Worm (Caenorhabditis elegans) whole organism, L1 larva: Measurements from ENCODE around the gene str-93.

Experiments used
- ama-1 ChIP-seq: fragments of 150-350 bp; optimal IDR thresholded peaks from 2 replicates; lab custom pipeline; 2014
- ceh-82 ChIP-seq, 3 experiments: fragments of 150-350 bp in 1 of 3; sonication (generic microtip) in 2 of 3; optimal IDR thresholded peaks; 2 replicates each; lab custom pipeline; 2014 to 2017; ENCODE audit warnings: missing biosample characterization in 3 of 3, missing genetic modification characterization in 3 of 3
- dpl-1 ChIP-seq, 3 experiments: fragments of 150-350 bp in 2 of 3; sonication (generic microtip) in 1 of 3; optimal IDR thresholded peaks; 2 replicates each; lab custom pipeline; 2014 to 2017; ENCODE audit warnings: missing biosample characterization in 3 of 3, missing genetic modification characterization in 3 of 3, missing genetic modification reagents in 3 of 3
- efl-1 ChIP-seq, 4 experiments: fragments of 150-350 bp; optimal IDR thresholded peaks in 3 of 4; peaks in 1 of 4; 1 replicate in 1 of 4; 2 replicates in 3 of 4; lab custom pipeline; 2014; ENCODE audit warnings: missing biosample characterization in 2 of 4, missing genetic modification characterization in 2 of 4, missing genetic modification reagents in 2 of 4
- fkh-4 ChIP-seq: sonication (generic microtip); optimal IDR thresholded peaks from 2 replicates; lab custom pipeline; 2016; ENCODE audit warnings: missing compliant biosample characterization, missing genetic modification characterization, borderline replicate concordance
- fkh-8 ChIP-seq: sonication (generic microtip); optimal IDR thresholded peaks from 2 replicates; lab custom pipeline; 2016; ENCODE audit warnings: mild to moderate bottlenecking, missing genetic modification characterization, missing compliant biosample characterization
- fos-1 ChIP-seq: fragments of 150-350 bp; optimal IDR thresholded peaks from 2 replicates; lab custom pipeline; 2014; ENCODE audit warnings: missing biosample characterization, missing genetic modification characterization
- nhr-12 ChIP-seq: sonication (generic microtip); optimal IDR thresholded peaks from 2 replicates; lab custom pipeline; 2017; ENCODE audit warnings: missing biosample characterization, missing genetic modification characterization
- nhr-237 ChIP-seq: fragments of 150-350 bp; optimal IDR thresholded peaks from 2 replicates; lab custom pipeline; 2014; ENCODE audit warnings: missing biosample characterization, missing genetic modification characterization
- rnt-1 ChIP-seq: sonication (generic microtip); optimal IDR thresholded peaks from 2 replicates; lab custom pipeline; 2016; ENCODE audit warnings: mild to moderate bottlenecking, missing genetic modification characterization, moderate library complexity, missing compliant biosample characterization
- snpc-4 ChIP-seq: fragments of 150-350 bp; optimal IDR thresholded peaks from 2 replicates; lab custom pipeline; 2014; ENCODE audit warnings: missing biosample characterization, missing genetic modification characterization
- snu-23 ChIP-seq: sonication (generic microtip); optimal IDR thresholded peaks from 2 replicates; lab custom pipeline; 2016; ENCODE audit warnings: missing genetic modification characterization, missing compliant biosample characterization
- ztf-11 ChIP-seq, 2 experiments: sonication (generic microtip); optimal IDR thresholded peaks; 2 replicates each; lab custom pipeline; 2016 to 2017; ENCODE audit warnings: missing genetic modification characterization in 2 of 2, missing biosample characterization in 1 of 2, missing compliant biosample characterization in 1 of 2

ce11 chrV:17658824-17659223, 14.4 kb downstream of the str-93 start:
- TF ChIP-seq fkh-8 (tag; lab: Kevin White, UChicago) (no peak), ama-1 (lab: Kevin White, UChicago) (no peak), nhr-237 (no peak), nhr-12 (no peak), efl-1 (optimal IDR thresholded peaks at IDR 0.05; lab: Kevin White, UChicago) (no peak), efl-1 (GFP tag; optimal IDR thresholded peaks at IDR 0.05 in 1 of 2; lab: Kevin White, UChicago) (no peak), snu-23 (GFP tag; lab: Kevin White, UChicago) (no peak), rnt-1 (tag; lab: Kevin White, UChicago) (no peak), fkh-4 (tag; lab: Kevin White, UChicago) (no peak), ztf-11 (tag; optimal IDR thresholded peaks at IDR 0.05; lab: Kevin White, UChicago) (no peak), dpl-1 (GFP tag; optimal IDR thresholded peaks at IDR 0.05; lab: Kevin White, UChicago) (no peak), ceh-82 (tag; optimal IDR thresholded peaks at IDR 0.05; lab: Kevin White, UChicago) (no peak), fos-1 (tag; lab: Kevin White, UChicago) (no peak), snpc-4 (tag; lab: Kevin White, UChicago) (no peak)
